Worm (Caenorhabditis elegans) whole organism, L4 larva: ENCODE data around the gene zyg-1.

ENCODE experiments used
- F26F4.8 ChIP-seq: fragments of 200-800 bp; sonication (Bioruptor generic); conservative IDR thresholded peaks from 2 replicates; pipeline ENCODE4 v1.3.6; 2022; ENCODE audit warnings: missing genetic modification characterization, missing compliant biosample characterization
- F44E2.7 ChIP-seq: fragments of 200-800 bp; sonication (Bioruptor generic); IDR thresholded peaks from 2 replicates; pipeline ENCODE4 v2.1.2; 2022; ENCODE audit warnings: missing genetic modification characterization, missing compliant biosample characterization
- T20F7.1 ChIP-seq: fragments of 200-800 bp; sonication (Bioruptor generic); optimal IDR thresholded peaks from 2 replicates; lab custom pipeline; 2018; ENCODE audit warnings: mild to moderate bottlenecking, missing genetic modification characterization, missing compliant biosample characterization
- Y5F2A.4 ChIP-seq: fragments of 200-800 bp; sonication (Bioruptor generic); optimal IDR thresholded peaks from 2 replicates; lab custom pipeline; 2018; ENCODE audit warnings: mild to moderate bottlenecking, missing genetic modification characterization, missing compliant biosample characterization
- ZK337.2 ChIP-seq: fragments of 200-800 bp; sonication (Bioruptor generic); IDR thresholded peaks from 2 replicates; pipeline ENCODE4 v1.3.6; 2022; ENCODE audit warnings: missing genetic modification reagents, missing genetic modification characterization, missing compliant biosample characterization
- ZK546.5 ChIP-seq, 2 experiments: sonication (generic microtip); optimal IDR thresholded peaks; 2 replicates each; lab custom pipeline; 2017; ENCODE audit warnings: missing biosample characterization in 2 of 2, missing genetic modification characterization in 2 of 2
- aha-1 ChIP-seq: fragments of 150-350 bp; peaks from one replicate; lab custom pipeline; 2014; ENCODE audit warnings: missing biosample characterization, missing genetic modification characterization
- arid-1 ChIP-seq: fragments of 200-800 bp; sonication (Bioruptor generic); conservative IDR thresholded peaks from 2 replicates; pipeline ENCODE4 v1.3.6; 2022; ENCODE audit warnings: missing genetic modification reagents, missing genetic modification characterization, missing compliant biosample characterization
- ceh-28 ChIP-seq: fragments of 150-350 bp; optimal IDR thresholded peaks from 2 replicates; lab custom pipeline; 2014; ENCODE audit warnings: missing biosample characterization, missing genetic modification reagents, missing genetic modification characterization
- ceh-32 ChIP-seq: sonication (generic microtip); optimal IDR thresholded peaks from 2 replicates; lab custom pipeline; 2016; ENCODE audit warnings: mild to moderate bottlenecking, missing genetic modification characterization, missing compliant biosample characterization; ENCODE audit not compliant: poor library complexity
- ces-1 ChIP-seq: fragments of 150-350 bp; sonication (generic microtip); optimal IDR thresholded peaks from 4 replicates; lab custom pipeline; 2014; ENCODE audit warnings: missing biosample characterization, missing genetic modification reagents, missing genetic modification characterization
- daf-16 ChIP-seq, 3 experiments: sonication (generic microtip); optimal IDR thresholded peaks; 2 replicates each; lab custom pipeline; 2016 to 2017; ENCODE audit warnings: missing genetic modification characterization in 3 of 3, missing genetic modification reagents in 3 of 3, mild to moderate bottlenecking in 2 of 3, missing compliant biosample characterization in 2 of 3, missing biosample characterization in 1 of 3, moderate library complexity in 1 of 3
- daf-19 ChIP-seq: fragments of 200-800 bp; sonication (Bioruptor generic); conservative IDR thresholded peaks from 2 replicates; pipeline ENCODE4 v1.3.6; 2022; ENCODE audit warnings: missing genetic modification characterization, missing compliant biosample characterization
- dmd-6 ChIP-seq: fragments of 200-800 bp; sonication (Bioruptor generic); IDR thresholded peaks from 2 replicates; pipeline ENCODE4 v1.3.6; 2022; ENCODE audit warnings: missing genetic modification reagents, missing genetic modification characterization, missing compliant biosample characterization
- duxl-1 ChIP-seq: sonication (generic microtip); optimal IDR thresholded peaks from 2 replicates; lab custom pipeline; 2016; ENCODE audit warnings: mild to moderate bottlenecking, missing genetic modification characterization, moderate library complexity, missing compliant biosample characterization; ENCODE audit not compliant: poor library complexity
- dve-1 ChIP-seq: sonication (generic microtip); optimal IDR thresholded peaks from 2 replicates; lab custom pipeline; 2017; ENCODE audit warnings: antibody characterized with exemption, mild to moderate bottlenecking, missing genetic modification characterization, missing compliant biosample characterization; ENCODE audit not compliant: insufficient read depth
- egl-43 ChIP-seq: fragments of 200-800 bp; sonication (Bioruptor generic); IDR thresholded peaks from 2 replicates; pipeline ENCODE4 v1.3.6; 2022; ENCODE audit warnings: missing genetic modification reagents, missing genetic modification characterization, missing compliant biosample characterization
- hlh-11 ChIP-seq: fragments of 200-800 bp; sonication (Bioruptor generic); optimal IDR thresholded peaks from 2 replicates; lab custom pipeline; 2018; ENCODE audit warnings: mild to moderate bottlenecking, missing genetic modification characterization, missing compliant biosample characterization
- hlh-30 ChIP-seq: sonication (generic microtip); optimal IDR thresholded peaks from 2 replicates; lab custom pipeline; 2017; ENCODE audit warnings: antibody characterized with exemption, mild to moderate bottlenecking, missing genetic modification characterization, missing compliant biosample characterization; ENCODE audit not compliant: insufficient read depth
- lin-15B ChIP-seq: fragments of 150-350 bp; sonication (generic microtip); optimal IDR thresholded peaks from 3 replicates; lab custom pipeline; 2014; ENCODE audit warnings: missing biosample characterization, missing genetic modification characterization
- lin-39 ChIP-seq: fragments of 150-350 bp; optimal IDR thresholded peaks from 2 replicates; lab custom pipeline; 2014; ENCODE audit warnings: missing biosample characterization, missing genetic modification reagents, missing genetic modification characterization
- lir-3 ChIP-seq: sonication (generic microtip); optimal IDR thresholded peaks from 2 replicates; lab custom pipeline; 2016; ENCODE audit warnings: mild to moderate bottlenecking, missing genetic modification characterization, missing compliant biosample characterization
- madf-9 ChIP-seq: fragments of 200-800 bp; sonication (Bioruptor generic); conservative IDR thresholded peaks from 2 replicates; pipeline ENCODE4 v1.3.6; 2022; ENCODE audit warnings: missing genetic modification reagents, missing genetic modification characterization, missing compliant biosample characterization
- mdl-1 ChIP-seq, 2 experiments: fragments of 150-350 bp in 1 of 2; sonication (generic microtip) in 1 of 2; optimal IDR thresholded peaks; 2 replicates each; lab custom pipeline; 2014 to 2017; ENCODE audit warnings: missing biosample characterization in 2 of 2, missing genetic modification characterization in 2 of 2
- mdt-29 ChIP-seq: fragments of 200-800 bp; sonication (Bioruptor generic); IDR thresholded peaks from 2 replicates; pipeline ENCODE4 v1.3.6; 2022; ENCODE audit warnings: missing genetic modification reagents, missing genetic modification characterization, missing compliant biosample characterization
- mep-1 ChIP-seq: fragments of 150-350 bp; sonication (generic microtip); optimal IDR thresholded peaks from 3 replicates; lab custom pipeline; 2014; ENCODE audit warnings: missing biosample characterization, missing genetic modification characterization
- mxl-2 ChIP-seq: fragments of 200-800 bp; sonication (Bioruptor generic); conservative IDR thresholded peaks from 2 replicates; pipeline ENCODE4 v1.3.6; 2022; ENCODE audit warnings: missing genetic modification reagents, missing genetic modification characterization, missing compliant biosample characterization
- mxl-3 ChIP-seq: fragments of 200-800 bp; sonication (Bioruptor generic); optimal IDR thresholded peaks from 2 replicates; lab custom pipeline; 2018; ENCODE audit warnings: mild to moderate bottlenecking, missing genetic modification characterization, missing compliant biosample characterization
- nhr-11 ChIP-seq: fragments of 150-350 bp; optimal IDR thresholded peaks from 2 replicates; lab custom pipeline; 2014; ENCODE audit warnings: missing biosample characterization, missing genetic modification characterization
- nhr-237 ChIP-seq: sonication (generic microtip); optimal IDR thresholded peaks from 2 replicates; lab custom pipeline; 2017; ENCODE audit warnings: missing biosample characterization, missing genetic modification characterization
- nhr-28 ChIP-seq: fragments of 150-350 bp; optimal IDR thresholded peaks from 2 replicates; lab custom pipeline; 2014; ENCODE audit warnings: missing biosample characterization, missing genetic modification characterization
- nhr-48 ChIP-seq: sonication (generic microtip); optimal IDR thresholded peaks from 2 replicates; lab custom pipeline; 2016; ENCODE audit warnings: mild to moderate bottlenecking, missing genetic modification characterization, missing compliant biosample characterization
- nhr-6 ChIP-seq: fragments of 150-350 bp; optimal IDR thresholded peaks from 2 replicates; lab custom pipeline; 2014; ENCODE audit warnings: missing biosample characterization, missing genetic modification characterization
- nhr-76 ChIP-seq: fragments of 150-350 bp; optimal IDR thresholded peaks from 2 replicates; lab custom pipeline; 2014; ENCODE audit warnings: missing biosample characterization, missing genetic modification characterization
- nhr-77 ChIP-seq: fragments of 150-350 bp; optimal IDR thresholded peaks from 2 replicates; lab custom pipeline; 2014; ENCODE audit warnings: missing biosample characterization, missing genetic modification characterization
- tag-97 ChIP-seq: fragments of 200-800 bp; sonication (Bioruptor generic); IDR thresholded peaks from 2 replicates; pipeline ENCODE4 v1.3.6; 2022; ENCODE audit warnings: missing genetic modification characterization, missing compliant biosample characterization
- tra-1 ChIP-seq: fragments of 200-800 bp; sonication (Bioruptor generic); IDR thresholded peaks from 2 replicates; pipeline ENCODE4 v1.3.6; 2022; ENCODE audit warnings: missing genetic modification reagents, missing genetic modification characterization, missing compliant biosample characterization
- unc-130 ChIP-seq: sonication (generic microtip); optimal IDR thresholded peaks from 2 replicates; lab custom pipeline; 2016; ENCODE audit warnings: missing genetic modification reagents, missing genetic modification characterization, missing compliant biosample characterization
- unc-39 ChIP-seq: sonication (generic microtip); optimal IDR thresholded peaks from 2 replicates; lab custom pipeline; 2017; ENCODE audit warnings: missing biosample characterization, missing genetic modification characterization
- unc-62 ChIP-seq, 3 experiments: fragments of 150-350 bp in 1 of 3; sonication (generic microtip); optimal IDR thresholded peaks in 2 of 3; peaks in 1 of 3; 1 replicate in 1 of 3; 2 replicates in 2 of 3; lab custom pipeline; 2014 to 2017; ENCODE audit warnings: missing biosample characterization in 3 of 3, missing genetic modification characterization in 3 of 3, missing genetic modification reagents in 3 of 3, missing genotype in 1 of 3
- zip-2 ChIP-seq: fragments of 150-350 bp; optimal IDR thresholded peaks from 2 replicates; lab custom pipeline; 2014; ENCODE audit warnings: missing biosample characterization, missing genetic modification characterization

The zyg-1 gene

ce11 chrII:5696218-5696617 lies 46.7 kb downstream of the zyg-1 start:
- TF ChIP-seq lin-15B (tag; lab: Kevin White, UChicago), result no peak
- TF ChIP-seq lir-3 (tag; lab: Kevin White, UChicago), result no peak
- TF ChIP-seq unc-39 (tag; lab: Kevin White, UChicago), result no peak
- TF ChIP-seq madf-9 (GFP tag; lab: Robert Waterston, UW), result no peak
- no peak for TF ChIP-seq mxl-2 (GFP tag; lab: Robert Waterston, UW)
- no peak for TF ChIP-seq aha-1 (tag; lab: Kevin White, UChicago)
- peak in 1 of 2 experiments; percentile 91 for TF ChIP-seq unc-62 (GFP tag; optimal IDR thresholded peaks at IDR 0.05 in 1 of 2; lab: Kevin White, UChicago)
- TF ChIP-seq unc-62 (tag; optimal IDR thresholded peaks at IDR 0.05; lab: Kevin White, UChicago), result no peak
- no peak for TF ChIP-seq zip-2 (tag; lab: Kevin White, UChicago)

ce11 chrII:5697338-5697737 lies 47.8 kb downstream of the zyg-1 start:
- TF ChIP-seq ces-1 (no peak), F26F4.8 (GFP tag; lab: Robert Waterston, UW) (no peak), madf-9 (GFP tag; lab: Robert Waterston, UW) (no peak), aha-1 (tag; lab: Kevin White, UChicago) (peak; percentile 56), daf-16 (GFP tag; optimal IDR thresholded peaks at IDR 0.05; lab: Kevin White, UChicago) (no peak), daf-16 (tag; optimal IDR thresholded peaks at IDR 0.05; lab: Kevin White, UChicago) (no peak), unc-62 (GFP tag; optimal IDR thresholded peaks at IDR 0.05 in 1 of 2; lab: Kevin White, UChicago) (peak in 1 of 2 experiments; percentile 62), unc-62 (tag; optimal IDR thresholded peaks at IDR 0.05; lab: Kevin White, UChicago) (no peak), hlh-11 (tag; lab: Kevin White, UChicago) (no peak), unc-39 (tag; lab: Kevin White, UChicago) (no peak), ceh-28 (no peak), daf-19 (GFP tag; lab: Robert Waterston, UW) (no peak), egl-43 (GFP tag; lab: Robert Waterston, UW) (no peak), T20F7.1 (GFP tag; lab: Kevin White, UChicago) (no peak), mdt-29 (GFP tag; lab: Robert Waterston, UW) (no peak), nhr-237 (tag; lab: Kevin White, UChicago) (no peak)

ce11 chrII:5698254-5698653 lies 48.7 kb downstream of the zyg-1 start:
- TF ChIP-seq aha-1 (tag; lab: Kevin White, UChicago) (peak; percentile 80), mep-1 (tag; lab: Kevin White, UChicago) (peak; percentile 7), nhr-28 (tag; lab: Kevin White, UChicago) (peak; percentile 70), ceh-28 (no peak), nhr-237 (tag; lab: Kevin White, UChicago) (no peak), nhr-6 (tag; lab: Kevin White, UChicago) (peak; percentile 30), mdl-1 (tag; optimal IDR thresholded peaks at IDR 0.05; lab: Kevin White, UChicago) (peak in 1 of 2 experiments; percentile 50), tra-1 (GFP tag; lab: Robert Waterston, UW) (no peak), dmd-6 (GFP tag; lab: Robert Waterston, UW) (peak; percentile 78), lin-39 (tag; lab: Kevin White, UChicago) (no peak), nhr-11 (tag; lab: Kevin White, UChicago) (peak; percentile 47), tag-97 (GFP tag; lab: Robert Waterston, UW) (no peak), ZK337.2 (no peak), hlh-11 (tag; lab: Kevin White, UChicago) (peak; percentile 51), mdt-29 (GFP tag; lab: Robert Waterston, UW) (no peak), ceh-32 (tag; lab: Kevin White, UChicago) (no peak), nhr-48 (tag; lab: Kevin White, UChicago) (no peak), F44E2.7 (GFP tag; lab: Robert Waterston, UW) (no peak), hlh-30 (tag; lab: Kevin White, UChicago) (peak; percentile 90), arid-1 (GFP tag; lab: Robert Waterston, UW) (no peak), unc-130 (GFP tag; lab: Kevin White, UChicago) (no peak), ZK546.5 (tag; optimal IDR thresholded peaks at IDR 0.05; lab: Kevin White, UChicago) (no peak), nhr-77 (peak; percentile 21), dve-1 (tag; lab: Kevin White, UChicago) (peak; percentile 52), mxl-3 (GFP tag; lab: Kevin White, UChicago) (peak; percentile 31), duxl-1 (tag; lab: Kevin White, UChicago) (no peak), Y5F2A.4 (no peak), nhr-76 (tag; lab: Kevin White, UChicago) (no peak)
